Fruit fly (Drosophila melanogaster) whole organism, embryonic: ENCODE results near the gene CG15888.
A peak's percentile ranks its signal among the peaks of the same experiment; 100 is the strongest.

Experiments
- C15 ChIP-seq: fragments of 200-800 bp; sonication (Bioruptor generic); IDR thresholded peaks from 3 replicates; pipeline ENCODE4 v1.3.6; 2022; ENCODE audit warnings: missing biosample characterization, missing genetic modification characterization
- CG10431 ChIP-seq: fragments of 200-800 bp; sonication (Bioruptor generic); optimal IDR thresholded peaks from 3 replicates; lab custom pipeline; 2018; ENCODE audit warnings: missing biosample characterization, mild to moderate bottlenecking, missing genetic modification characterization
- CG11504 ChIP-seq: fragments of 200-800 bp; sonication (Bioruptor generic); optimal IDR thresholded peaks from 3 replicates; lab custom pipeline; 2019; ENCODE audit warnings: missing biosample characterization, mild to moderate bottlenecking, missing genetic modification characterization, moderate library complexity
- CG12104 ChIP-seq: fragments of 200-800 bp; sonication (Bioruptor generic); optimal IDR thresholded peaks from 3 replicates; lab custom pipeline; 2016; ENCODE audit warnings: missing biosample characterization, missing genetic modification characterization
- CG15269 ChIP-seq: fragments of 200-800 bp; sonication (Bioruptor generic); optimal IDR thresholded peaks from 2 replicates; lab custom pipeline; 2018; ENCODE audit warnings: missing biosample characterization, mild to moderate bottlenecking, missing genetic modification characterization, moderate library complexity
- CG1603 ChIP-seq: fragments of 200-800 bp; sonication (Bioruptor generic); optimal IDR thresholded peaks from 2 replicates; lab custom pipeline; 2019; ENCODE audit warnings: missing biosample characterization, mild to moderate bottlenecking, missing genetic modification characterization, moderate library complexity
- CG1647 ChIP-seq: fragments of 200-800 bp; sonication (Bioruptor generic); optimal IDR thresholded peaks from 3 replicates; lab custom pipeline; 2016; ENCODE audit warnings: missing biosample characterization, missing genetic modification characterization
- CG16815 ChIP-seq: fragments of 200-800 bp; sonication (Bioruptor generic); optimal IDR thresholded peaks from 3 replicates; lab custom pipeline; 2017; ENCODE audit warnings: missing biosample characterization, mild to moderate bottlenecking, missing genetic modification characterization
- CG17568 ChIP-seq: fragments of 200-800 bp; sonication (Bioruptor generic); optimal IDR thresholded peaks from 2 replicates; lab custom pipeline; 2018; ENCODE audit warnings: missing biosample characterization, mild to moderate bottlenecking, missing genetic modification characterization, moderate library complexity
- CG18619 ChIP-seq: fragments of 200-800 bp; sonication (Bioruptor generic); optimal IDR thresholded peaks from 3 replicates; lab custom pipeline; 2017; ENCODE audit warnings: missing biosample characterization, mild to moderate bottlenecking, missing genetic modification characterization
- CG2889 ChIP-seq: fragments of 200-800 bp; sonication (Bioruptor generic); IDR thresholded peaks from 3 replicates; pipeline ENCODE4 v1.3.6; 2022; ENCODE audit warnings: missing biosample characterization, missing genetic modification characterization
- CG31224 ChIP-seq: fragments of 200-800 bp; sonication (Bioruptor generic); IDR thresholded peaks from 2 replicates; pipeline ENCODE4 v1.3.6; 2022; ENCODE audit warnings: missing biosample characterization, missing genetic modification characterization
- CG32532 ChIP-seq: fragments of 200-800 bp; sonication (Bioruptor generic); IDR thresholded peaks from 2 replicates; pipeline ENCODE4 v1.3.6; 2022; ENCODE audit warnings: missing biosample characterization, missing genetic modification characterization
- CG34422 ChIP-seq: fragments of 200-800 bp; sonication (Bioruptor generic); IDR thresholded peaks from 3 replicates; pipeline ENCODE4 v1.3.6; 2022; ENCODE audit warnings: missing biosample characterization, missing genetic modification characterization
- CG5245 ChIP-seq: fragments of 200-800 bp; sonication (Bioruptor generic); optimal IDR thresholded peaks from 3 replicates; lab custom pipeline; 2016; ENCODE audit warnings: missing biosample characterization, missing genetic modification characterization
- CG6791 ChIP-seq: fragments of 200-800 bp; sonication (Bioruptor generic); IDR thresholded peaks from 3 replicates; pipeline ENCODE4 v1.3.6; 2022; ENCODE audit warnings: missing biosample characterization, missing genetic modification characterization; ENCODE audit not compliant: partially characterized antibody
- CG8765 ChIP-seq: fragments of 200-800 bp; sonication (Bioruptor generic); IDR thresholded peaks from 2 replicates; pipeline ENCODE4 v1.3.6; 2022; ENCODE audit warnings: missing biosample characterization, missing genetic modification characterization
- CoRest ChIP-seq: fragments of 200-800 bp; sonication (Bioruptor generic); optimal IDR thresholded peaks from 3 replicates; lab custom pipeline; 2018; ENCODE audit warnings: missing biosample characterization, mild to moderate bottlenecking, missing genetic modification characterization, moderate library complexity
- Dbx ChIP-seq: fragments of 200-800 bp; sonication (Bioruptor generic); IDR thresholded peaks from 3 replicates; pipeline ENCODE4 v1.3.6; 2022; ENCODE audit warnings: missing biosample characterization, missing genetic modification characterization
- Dref ChIP-seq: fragments of 200-800 bp; sonication (Bioruptor generic); IDR thresholded peaks from 2 replicates; pipeline ENCODE4 v1.3.6; 2022; ENCODE audit warnings: missing biosample characterization, missing genetic modification characterization
- Drgx ChIP-seq: fragments of 200-800 bp; sonication (Bioruptor generic); IDR thresholded peaks from 2 replicates; pipeline ENCODE4 v1.3.6; 2022; ENCODE audit warnings: missing biosample characterization, missing genetic modification characterization
- E2f1 ChIP-seq: fragments of 200-800 bp; sonication (Bioruptor generic); IDR thresholded peaks from 2 replicates; pipeline ENCODE4 v1.3.6; 2022; ENCODE audit warnings: missing biosample characterization, missing genetic modification characterization
- Elba2 ChIP-seq: fragments of 200-800 bp; sonication (Bioruptor generic); optimal IDR thresholded peaks from 3 replicates; lab custom pipeline; 2016; ENCODE audit warnings: missing biosample characterization, missing genetic modification characterization
- GATAe ChIP-seq: fragments of 200-800 bp; sonication (Bioruptor generic); conservative IDR thresholded peaks from 2 replicates; pipeline ENCODE4 v1.3.6; 2022; ENCODE audit warnings: missing biosample characterization, missing genetic modification characterization
- HLH4C ChIP-seq: fragments of 200-800 bp; sonication (Bioruptor generic); IDR thresholded peaks from 3 replicates; pipeline ENCODE4 v1.3.6; 2022; ENCODE audit warnings: missing biosample characterization, missing genetic modification characterization; ENCODE audit not compliant: partially characterized antibody
- Hmr ChIP-seq: fragments of 200-800 bp; sonication (Bioruptor generic); optimal IDR thresholded peaks from 3 replicates; lab custom pipeline; 2017; ENCODE audit warnings: mild to moderate bottlenecking, missing biosample characterization, missing genetic modification reagents, missing genetic modification characterization
- Hsf ChIP-seq: fragments of 200-800 bp; sonication (Bioruptor generic); optimal IDR thresholded peaks from 3 replicates; lab custom pipeline; 2016; ENCODE audit warnings: missing biosample characterization, missing genetic modification characterization
- Mad ChIP-seq: fragments of 200-800 bp; sonication (Bioruptor generic); optimal IDR thresholded peaks from 2 replicates; lab custom pipeline; 2016; ENCODE audit warnings: missing biosample characterization, missing genetic modification characterization
- Med ChIP-seq: fragments of 200-800 bp; sonication (Bioruptor generic); peaks from one replicate; lab custom pipeline; 2016; ENCODE audit warnings: missing biosample characterization, missing genetic modification characterization, mild to moderate bottlenecking, inconsistent platforms, moderate library complexity
- Neu2 ChIP-seq: fragments of 200-800 bp; sonication (Bioruptor generic); optimal IDR thresholded peaks from 3 replicates; lab custom pipeline; 2016; ENCODE audit warnings: missing biosample characterization, missing genetic modification characterization, borderline replicate concordance
- Nf-YB ChIP-seq: fragments of 200-800 bp; sonication (Bioruptor generic); optimal IDR thresholded peaks from 3 replicates; lab custom pipeline; 2019; ENCODE audit warnings: missing biosample characterization, mild to moderate bottlenecking, missing genetic modification characterization, moderate library complexity
- Opbp ChIP-seq: fragments of 200-800 bp; sonication (Bioruptor generic); IDR thresholded peaks from 3 replicates; pipeline ENCODE4 v1.3.6; 2022; ENCODE audit warnings: missing biosample characterization, missing genetic modification characterization; ENCODE audit not compliant: partially characterized antibody
- Optix ChIP-seq: fragments of 200-800 bp; sonication (Bioruptor generic); IDR thresholded peaks from 3 replicates; pipeline ENCODE4 v1.3.6; 2022; ENCODE audit warnings: missing biosample characterization, missing genetic modification characterization
- Stat92E ChIP-seq, 3 experiments: fragments of >200 bp in 2 of 3; fragments of 200-800 bp in 1 of 3; sonication (Bioruptor generic) in 1 of 3; optimal IDR thresholded peaks; 2 replicates each; lab custom pipeline; 2017 to 2019; ENCODE audit warnings: missing biosample characterization in 3 of 3, missing genetic modification characterization in 3 of 3, mild to moderate bottlenecking in 1 of 3, moderate library complexity in 1 of 3
- Trl ChIP-seq, 3 experiments: fragments of >200 bp in 2 of 3; fragments of 200-800 bp in 1 of 3; sonication (Bioruptor generic) in 1 of 3; optimal IDR thresholded peaks; 2 replicates in 1 of 3; 3 replicates in 2 of 3; lab custom pipeline; 2016 to 2017; ENCODE audit warnings: missing biosample characterization in 1 of 3, missing genetic modification characterization in 1 of 3
- Usf ChIP-seq: fragments of 200-800 bp; sonication (Bioruptor generic); optimal IDR thresholded peaks from 2 replicates; lab custom pipeline; 2017; ENCODE audit warnings: missing genotype, missing biosample characterization, missing genetic modification characterization
- al ChIP-seq: fragments of 200-800 bp; sonication (Bioruptor generic); IDR thresholded peaks from 2 replicates; pipeline ENCODE4 v1.3.6; 2022; ENCODE audit warnings: missing biosample characterization, missing genetic modification characterization
- amos ChIP-seq: fragments of 200-800 bp; sonication (Bioruptor generic); IDR thresholded peaks from 2 replicates; pipeline ENCODE4 v1.3.6; 2022; ENCODE audit warnings: missing biosample characterization, missing genetic modification characterization; ENCODE audit not compliant: partially characterized antibody
- az2 ChIP-seq: fragments of 200-800 bp; sonication (Bioruptor generic); optimal IDR thresholded peaks from 3 replicates; lab custom pipeline; 2016; ENCODE audit warnings: missing biosample characterization, missing genetic modification characterization
- cwo ChIP-seq: fragments of 200-800 bp; sonication (Bioruptor generic); optimal IDR thresholded peaks from 3 replicates; lab custom pipeline; 2017; ENCODE audit warnings: missing biosample characterization, missing genetic modification characterization, mild to moderate bottlenecking, moderate library complexity, missing genetic modification reagents
- dati ChIP-seq: fragments of 200-800 bp; sonication (Bioruptor generic); IDR thresholded peaks from 2 replicates; pipeline ENCODE4 v1.3.6; 2022; ENCODE audit warnings: missing biosample characterization, missing genetic modification characterization
- exex ChIP-seq: fragments of 200-800 bp; sonication (Bioruptor generic); optimal IDR thresholded peaks from 4 replicates; lab custom pipeline; 2018; ENCODE audit warnings: missing biosample characterization, mild to moderate bottlenecking, missing genetic modification characterization, moderate library complexity
- gt ChIP-seq: fragments of 200-800 bp; sonication (Bioruptor generic); IDR thresholded peaks from 2 replicates; pipeline ENCODE4 v1.3.6; 2022; ENCODE audit warnings: missing biosample characterization, missing genetic modification characterization
- nau ChIP-seq: fragments of 200-800 bp; sonication (Bioruptor generic); optimal IDR thresholded peaks from 3 replicates; lab custom pipeline; 2017; ENCODE audit warnings: missing biosample characterization, mild to moderate bottlenecking, missing genetic modification characterization, missing genetic modification reagents
- pb ChIP-seq: fragments of 200-800 bp; sonication (Bioruptor generic); optimal IDR thresholded peaks from 3 replicates; lab custom pipeline; 2016; ENCODE audit warnings: missing biosample characterization, missing genetic modification characterization
- shn ChIP-seq: fragments of 200-800 bp; sonication (Bioruptor generic); optimal IDR thresholded peaks from 3 replicates; lab custom pipeline; 2016; ENCODE audit warnings: missing biosample characterization, missing genetic modification characterization
- stc ChIP-seq: fragments of 200-800 bp; sonication (Bioruptor generic); IDR thresholded peaks from 2 replicates; pipeline ENCODE4 v1.3.6; 2022; ENCODE audit warnings: missing biosample characterization, missing genetic modification characterization
- tll ChIP-seq, 2 experiments: fragments of 200-800 bp in 1 of 2; fragments of >200 bp in 1 of 2; sonication (Bioruptor generic) in 1 of 2; optimal IDR thresholded peaks; 2 replicates each; lab custom pipeline; 2017 to 2019; ENCODE audit warnings: missing biosample characterization in 2 of 2, missing genetic modification characterization in 2 of 2, mild to moderate bottlenecking in 1 of 2, moderate library complexity in 1 of 2
- vvl ChIP-seq: fragments of 200-800 bp; sonication (Bioruptor generic); IDR thresholded peaks from 2 replicates; pipeline ENCODE4 v1.3.6; 2022; ENCODE audit warnings: missing biosample characterization, missing genetic modification characterization
- wek ChIP-seq: fragments of 200-800 bp; sonication (Bioruptor generic); optimal IDR thresholded peaks from 3 replicates; lab custom pipeline; 2018; ENCODE audit warnings: missing biosample characterization, mild to moderate bottlenecking, missing genetic modification characterization, moderate library complexity

Gene CG15888

dm6 chr3R:13305318-13305899 is 19.1 kb upstream of the CG15888 start (continued):
- TF ChIP-seq Med, result no peak
- TF ChIP-seq az2, result peak; percentile 39
- peak; percentile 23 for TF ChIP-seq CG16815
- TF ChIP-seq Hsf (GFP tag; lab: Kevin White, UChicago), result no peak
- TF ChIP-seq Trl (optimal IDR thresholded peaks at IDR 0.05; lab: Kevin White, UChicago), result no peak
- no peak for TF ChIP-seq Trl (GFP tag; optimal IDR thresholded peaks at IDR 0.05; lab: Kevin White, UChicago)
- no peak for TF ChIP-seq Opbp (GFP tag; lab: Robert Waterston, UW)
- no peak for TF ChIP-seq exex
- peak; percentile 19 for TF ChIP-seq CG15269 (tag; lab: Kevin White, UChicago)
- no peak for TF ChIP-seq nau (GFP tag; lab: Kevin White, UChicago)
- TF ChIP-seq CG11504, result peak; percentile 75
- TF ChIP-seq amos (GFP tag; lab: Robert Waterston, UW), result no peak
- TF ChIP-seq HLH4C (GFP tag; lab: Robert Waterston, UW), result no peak
- TF ChIP-seq Dref (GFP tag; lab: Robert Waterston, UW), result no peak
- no peak for TF ChIP-seq CG2889 (GFP tag; lab: Robert Waterston, UW)
- no peak for TF ChIP-seq pb (GFP tag; lab: Kevin White, UChicago)
- TF ChIP-seq CG32532 (GFP tag; lab: Robert Waterston, UW), result no peak
- TF ChIP-seq gt (GFP tag; lab: Robert Waterston, UW), result no peak
- TF ChIP-seq CG18619, result peak; percentile 14
- no peak for TF ChIP-seq GATAe (GFP tag; lab: Robert Waterston, UW)
- no peak for TF ChIP-seq Usf (GFP tag; lab: Kevin White, UChicago)
- TF ChIP-seq Stat92E (GFP tag; optimal IDR thresholded peaks at IDR 0.05; lab: Kevin White, UChicago), result peak in 1 of 3 experiments; percentile 64
- no peak for TF ChIP-seq CG1647 (GFP tag; lab: Kevin White, UChicago)
- no peak for TF ChIP-seq CG6791 (GFP tag; lab: Robert Waterston, UW)
- TF ChIP-seq CG5245 (GFP tag; lab: Kevin White, UChicago), result peak; percentile 9
- no peak for TF ChIP-seq Neu2 (GFP tag; lab: Kevin White, UChicago)
- no peak for TF ChIP-seq stc (GFP tag; lab: Robert Waterston, UW)
- TF ChIP-seq CoRest (tag; lab: Kevin White, UChicago), result peak; percentile 72
- no peak for TF ChIP-seq C15 (GFP tag; lab: Robert Waterston, UW)
- no peak for TF ChIP-seq Dbx
- TF ChIP-seq shn (GFP tag; lab: Kevin White, UChicago), result no peak
- no peak for TF ChIP-seq CG12104 (GFP tag; lab: Kevin White, UChicago)
- no peak for TF ChIP-seq wek (GFP tag; lab: Kevin White, UChicago)
- TF ChIP-seq CG1603 (tag; lab: Kevin White, UChicago), result no peak
- 0 out of 2 replicates have a peak, but pooled peaks have one; percentile 26 for TF ChIP-seq vvl (GFP tag; lab: Robert Waterston, UW)
- TF ChIP-seq CG10431, result peak; percentile 62
- no peak for TF ChIP-seq Hmr (GFP tag; lab: Kevin White, UChicago)
- TF ChIP-seq CG17568 (GFP tag; lab: Kevin White, UChicago), result no peak
- TF ChIP-seq Mad (GFP tag; lab: Kevin White, UChicago), result no peak
- TF ChIP-seq al (GFP tag; lab: Robert Waterston, UW), result no peak
- peak; percentile 39; the same call in 1 of the 2 replicates for TF ChIP-seq Drgx (GFP tag; lab: Robert Waterston, UW)
- no peak for TF ChIP-seq tll (GFP tag; optimal IDR thresholded peaks at IDR 0.05; lab: Kevin White, UChicago)
- TF ChIP-seq CG8765 (GFP tag; lab: Robert Waterston, UW), result no peak
- TF ChIP-seq dati (GFP tag; lab: Robert Waterston, UW), result no peak
- TF ChIP-seq cwo, result no peak
- TF ChIP-seq CG31224 (GFP tag; lab: Robert Waterston, UW), result no peak
- no peak for TF ChIP-seq Elba2 (GFP tag; lab: Kevin White, UChicago)
- TF ChIP-seq Nf-YB (GFP tag; lab: Kevin White, UChicago), result peak; percentile 52
- no peak for TF ChIP-seq Optix (GFP tag; lab: Robert Waterston, UW)
- no peak for TF ChIP-seq CG34422 (GFP tag; lab: Robert Waterston, UW)
- TF ChIP-seq E2f1 (GFP tag; lab: Robert Waterston, UW), result no peak
